Fruit fly (Drosophila melanogaster) whole organism, embryonic: Measurements from ENCODE around the gene CG14269.

Source experiments
- Awh ChIP-seq: fragments of 200-800 bp; sonication (Bioruptor generic); IDR thresholded peaks from 2 replicates; pipeline ENCODE4, ENCODE4 v1.3.6; 2022; ENCODE audit warnings: missing biosample characterization, missing genetic modification characterization
- C15 ChIP-seq: fragments of 200-800 bp; sonication (Bioruptor generic); IDR thresholded peaks from 3 replicates; pipeline ENCODE4 v1.3.6; 2022; ENCODE audit warnings: missing biosample characterization, missing genetic modification characterization
- CG10209 ChIP-seq: fragments of 200-800 bp; sonication (Bioruptor generic); optimal IDR thresholded peaks from 3 replicates; lab custom pipeline; 2017; ENCODE audit warnings: missing biosample characterization, mild to moderate bottlenecking, missing genetic modification characterization, missing genetic modification reagents
- CG10959 ChIP-seq: fragments of 200-800 bp; sonication (Bioruptor generic); IDR thresholded peaks from 2 replicates; pipeline ENCODE4 v1.3.6; 2022; ENCODE audit warnings: missing biosample characterization, missing genetic modification characterization
- CG11093 ChIP-seq: fragments of 200-800 bp; sonication (Bioruptor generic); IDR thresholded peaks from 3 replicates; pipeline ENCODE4 v1.3.6; 2022; ENCODE audit warnings: missing biosample characterization, missing genetic modification characterization
- CG11398 ChIP-seq: fragments of 200-800 bp; sonication (Bioruptor generic); optimal IDR thresholded peaks from 2 replicates; lab custom pipeline; 2016; ENCODE audit warnings: missing biosample characterization, missing genetic modification characterization
- CG11456 ChIP-seq: fragments of 200-800 bp; sonication (Bioruptor generic); IDR thresholded peaks from 3 replicates; pipeline ENCODE4 v1.3.6; 2022; ENCODE audit warnings: missing biosample characterization, missing genetic modification characterization
- CG11695 ChIP-seq: fragments of 200-800 bp; sonication (Bioruptor generic); IDR thresholded peaks from 3 replicates; pipeline ENCODE4 v1.3.6; 2022; ENCODE audit warnings: missing biosample characterization, missing genetic modification characterization
- CG12299 ChIP-seq: fragments of 200-800 bp; sonication (Bioruptor generic); optimal IDR thresholded peaks from 2 replicates; lab custom pipeline; 2018; ENCODE audit warnings: missing biosample characterization, mild to moderate bottlenecking, missing genetic modification characterization
- CG14441 ChIP-seq: fragments of 200-800 bp; sonication (Bioruptor generic); IDR thresholded peaks from 2 replicates; pipeline ENCODE4 v1.3.6; 2022; ENCODE audit warnings: missing biosample characterization, missing genetic modification characterization
- CG15011 ChIP-seq: fragments of 200-800 bp; sonication (Bioruptor generic); optimal IDR thresholded peaks from 3 replicates; lab custom pipeline; 2018; ENCODE audit warnings: missing biosample characterization, mild to moderate bottlenecking, missing genetic modification characterization
- CG1602 ChIP-seq: fragments of 200-800 bp; sonication (Bioruptor generic); optimal IDR thresholded peaks from 3 replicates; lab custom pipeline; 2016; ENCODE audit warnings: missing biosample characterization, missing genetic modification characterization
- CG17568 ChIP-seq: fragments of 200-800 bp; sonication (Bioruptor generic); optimal IDR thresholded peaks from 2 replicates; lab custom pipeline; 2018; ENCODE audit warnings: missing biosample characterization, mild to moderate bottlenecking, missing genetic modification characterization, moderate library complexity
- CG17612 ChIP-seq: fragments of 200-800 bp; sonication (Bioruptor generic); IDR thresholded peaks from 2 replicates; pipeline ENCODE4 v1.3.6; 2022; ENCODE audit warnings: missing biosample characterization, missing genetic modification characterization
- CG18262 ChIP-seq: fragments of 200-800 bp; optimal IDR thresholded peaks from 3 replicates; lab custom pipeline; 2019; ENCODE audit warnings: missing biosample characterization, mild to moderate bottlenecking, missing genetic modification characterization, moderate library complexity
- CG18599 ChIP-seq: fragments of 200-800 bp; sonication (Bioruptor generic); optimal IDR thresholded peaks from 3 replicates; lab custom pipeline; 2017; ENCODE audit warnings: missing biosample characterization, missing genetic modification characterization, mild to moderate bottlenecking, moderate library complexity, missing genetic modification reagents
- CG2120 ChIP-seq: fragments of 200-800 bp; sonication (Bioruptor generic); optimal IDR thresholded peaks from 3 replicates; lab custom pipeline; 2016; ENCODE audit warnings: missing biosample characterization, missing genetic modification characterization
- CG4360 ChIP-seq: fragments of 200-800 bp; sonication (Bioruptor generic); IDR thresholded peaks from 2 replicates; pipeline ENCODE4 v1.3.6; 2022; ENCODE audit warnings: missing biosample characterization, missing genetic modification characterization
- CG5180 ChIP-seq: fragments of 200-800 bp; sonication (Bioruptor generic); optimal IDR thresholded peaks from 3 replicates; lab custom pipeline; 2017; ENCODE audit warnings: missing biosample characterization, missing genetic modification characterization, mild to moderate bottlenecking, moderate library complexity, missing genetic modification reagents
- CG6175 ChIP-seq: fragments of 200-800 bp; sonication (Bioruptor generic); IDR thresholded peaks from 3 replicates; pipeline ENCODE4 v1.3.6; 2022; ENCODE audit warnings: missing biosample characterization, missing genetic modification characterization
- CG7928 ChIP-seq: fragments of 200-800 bp; sonication (Bioruptor generic); optimal IDR thresholded peaks from 2 replicates; lab custom pipeline; 2017; ENCODE audit warnings: missing biosample characterization, mild to moderate bottlenecking, missing genetic modification characterization
- D ChIP-seq, 2 experiments: fragments of 200-800 bp in 1 of 2; fragments of >200 bp in 1 of 2; sonication (Bioruptor generic) in 1 of 2; optimal IDR thresholded peaks; 2 replicates in 1 of 2; 3 replicates in 1 of 2; lab custom pipeline; 2017; ENCODE audit warnings: mild to moderate bottlenecking in 1 of 2, missing biosample characterization in 1 of 2, missing genetic modification characterization in 1 of 2, missing genetic modification reagents in 1 of 2
- E2f2 ChIP-seq: fragments of 200-800 bp; sonication (Bioruptor generic); IDR thresholded peaks from 2 replicates; pipeline ENCODE4 v1.3.6; 2022; ENCODE audit warnings: missing biosample characterization, missing genetic modification characterization
- Eip74EF ChIP-seq, 2 experiments: fragments of 200-800 bp in 1 of 2; fragments of >200 bp in 1 of 2; sonication (Bioruptor generic) in 1 of 2; optimal IDR thresholded peaks; 2 replicates each; lab custom pipeline; 2017 to 2019; ENCODE audit warnings: missing biosample characterization in 2 of 2, missing genetic modification characterization in 2 of 2, mild to moderate bottlenecking in 1 of 2, moderate library complexity in 1 of 2
- Hr78 ChIP-seq, 2 experiments: fragments of 200-800 bp in 1 of 2; fragments of >200 bp in 1 of 2; sonication (Bioruptor generic) in 1 of 2; optimal IDR thresholded peaks; 2 replicates each; lab custom pipeline; 2017 to 2019; ENCODE audit warnings: missing biosample characterization in 2 of 2, missing genetic modification characterization in 2 of 2, mild to moderate bottlenecking in 1 of 2, moderate library complexity in 1 of 2
- NC2β ChIP-seq: fragments of 200-800 bp; sonication (Bioruptor generic); optimal IDR thresholded peaks from 2 replicates; lab custom pipeline; 2016; ENCODE audit warnings: missing biosample characterization, missing genetic modification characterization
- NfI ChIP-seq: fragments of 200-800 bp; sonication (Bioruptor generic); optimal IDR thresholded peaks from 3 replicates; lab custom pipeline; 2018; ENCODE audit warnings: missing biosample characterization, mild to moderate bottlenecking, missing genetic modification characterization, moderate library complexity
- Rx ChIP-seq: fragments of 200-800 bp; sonication (Bioruptor generic); IDR thresholded peaks from 2 replicates; pipeline ENCODE4 v1.3.6; 2022; ENCODE audit warnings: missing biosample characterization, missing genetic modification characterization
- Ssrp ChIP-seq: fragments of 200-800 bp; sonication (Bioruptor generic); optimal IDR thresholded peaks from 2 replicates; lab custom pipeline; 2018; ENCODE audit warnings: missing biosample characterization, mild to moderate bottlenecking, missing genetic modification characterization, moderate library complexity
- Usf ChIP-seq: fragments of 200-800 bp; sonication (Bioruptor generic); optimal IDR thresholded peaks from 2 replicates; lab custom pipeline; 2017; ENCODE audit warnings: missing genotype, missing biosample characterization, missing genetic modification characterization
- abd-A ChIP-seq: fragments of 200-800 bp; sonication (Bioruptor generic); optimal IDR thresholded peaks from 3 replicates; lab custom pipeline; 2019; ENCODE audit warnings: missing biosample characterization, mild to moderate bottlenecking, missing genetic modification characterization, moderate library complexity
- crc ChIP-seq: fragments of 200-800 bp; sonication (Bioruptor generic); optimal IDR thresholded peaks from 2 replicates; lab custom pipeline; 2016; ENCODE audit warnings: missing biosample characterization, missing genetic modification characterization
- danr ChIP-seq: fragments of 200-800 bp; sonication (Bioruptor generic); IDR thresholded peaks from 2 replicates; pipeline ENCODE4 v1.3.6; 2022; ENCODE audit warnings: missing biosample characterization, missing genetic modification characterization
- dimm ChIP-seq: fragments of 200-800 bp; sonication (Bioruptor generic); IDR thresholded peaks from 2 replicates; pipeline ENCODE4 v1.3.6; 2022; ENCODE audit warnings: missing biosample characterization, missing genetic modification characterization
- fru ChIP-seq: fragments of >200 bp; optimal IDR thresholded peaks from 2 replicates; lab custom pipeline; 2017
- gsb-n ChIP-seq: fragments of 200-800 bp; sonication (Bioruptor generic); optimal IDR thresholded peaks from 3 replicates; lab custom pipeline; 2018; ENCODE audit warnings: missing biosample characterization, mild to moderate bottlenecking, missing genetic modification characterization
- hkb ChIP-seq, 2 experiments: fragments of 200-800 bp in 1 of 2; fragments of >200 bp in 1 of 2; sonication (Bioruptor generic) in 1 of 2; IDR thresholded peaks in 1 of 2; optimal IDR thresholded peaks in 1 of 2; 2 replicates each; pipeline versions ENCODE4 v1.3.6 to Lab custom; 2017 to 2022; ENCODE audit warnings: missing biosample characterization in 1 of 2, missing genetic modification characterization in 1 of 2
- lmd ChIP-seq: fragments of 200-800 bp; sonication (Bioruptor generic); IDR thresholded peaks from 2 replicates; pipeline ENCODE4 v1.3.6; 2022; ENCODE audit warnings: missing biosample characterization, missing genetic modification characterization
- lola ChIP-seq, 3 experiments: fragments of >200 bp in 2 of 3; fragments of 200-800 bp in 1 of 3; sonication (Bioruptor generic) in 1 of 3; optimal IDR thresholded peaks; 2 replicates each; lab custom pipeline; 2017 to 2019; ENCODE audit warnings: missing biosample characterization in 3 of 3, missing genetic modification characterization in 3 of 3, mild to moderate bottlenecking in 1 of 3, moderate library complexity in 1 of 3
- maf-S ChIP-seq: fragments of 200-800 bp; sonication (Bioruptor generic); optimal IDR thresholded peaks from 2 replicates; lab custom pipeline; 2016; ENCODE audit warnings: missing biosample characterization, missing genetic modification characterization
- pan ChIP-seq, 4 experiments: fragments of >200 bp in 3 of 4; fragments of 200-800 bp in 1 of 4; sonication (Bioruptor generic) in 1 of 4; optimal IDR thresholded peaks in 3 of 4; IDR thresholded peaks in 1 of 4; 2 replicates each; pipeline versions ENCODE4 v1.3.6 to Lab custom; 2017 to 2022; ENCODE audit warnings: missing biosample characterization in 2 of 4, missing genetic modification characterization in 2 of 4, mixed read lengths in 1 of 4
- pho ChIP-seq: fragments of 200-800 bp; sonication (Bioruptor generic); optimal IDR thresholded peaks from 2 replicates; lab custom pipeline; 2016; ENCODE audit warnings: missing biosample characterization, missing genetic modification characterization
- tx ChIP-seq: fragments of 200-800 bp; sonication (Bioruptor generic); optimal IDR thresholded peaks from 2 replicates; lab custom pipeline; 2016; ENCODE audit warnings: missing biosample characterization, missing genetic modification characterization
- wdn ChIP-seq: fragments of 200-800 bp; sonication (Bioruptor generic); IDR thresholded peaks from 2 replicates; pipeline ENCODE4 v1.3.6; 2022; ENCODE audit warnings: missing biosample characterization, missing genetic modification characterization
- yki ChIP-seq: fragments of >200 bp; optimal IDR thresholded peaks from 3 replicates; lab custom pipeline; 2018

Gene CG14269

DNA sequence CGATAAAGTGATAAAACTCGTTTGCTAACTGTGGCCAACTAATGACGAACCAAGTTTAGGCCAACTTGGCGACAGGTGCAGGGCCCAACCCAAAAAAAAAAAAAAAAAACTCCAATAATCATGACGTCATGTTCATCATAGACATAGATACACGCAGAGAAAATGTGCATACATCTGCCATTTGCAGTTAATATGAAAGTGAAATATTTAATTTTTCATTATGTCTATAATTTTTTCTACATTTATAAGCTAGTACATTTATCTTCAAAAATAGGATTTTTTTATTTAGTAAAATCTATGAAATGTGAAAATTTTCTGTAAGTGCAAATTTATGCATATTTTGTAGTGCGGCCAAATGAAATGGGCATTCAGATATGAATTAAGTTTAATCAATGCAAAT is 4.0 kb downstream of the CG14269 start (continued):
- TF ChIP-seq Rx (0 out of 2 replicates have a peak, but pooled peaks have one; percentile 27), CG12299 (peak; percentile 12), lmd (GFP tag; lab: Robert Waterston, UW) (peak; percentile 85), CG18599 (GFP tag; lab: Kevin White, UChicago) (peak; percentile 6), CG11398 (GFP tag; lab: Kevin White, UChicago) (no peak), gsb-n (tag; lab: Kevin White, UChicago) (peak; percentile 38), crc (GFP tag; lab: Kevin White, UChicago) (no peak), pho (GFP tag; lab: Kevin White, UChicago) (peak; percentile 39), E2f2 (GFP tag; lab: Robert Waterston, UW) (peak; percentile 55; the same call in 1 of the 2 replicates), CG1602 (GFP tag; lab: Kevin White, UChicago) (peak; percentile 30), CG7928 (GFP tag; lab: Kevin White, UChicago) (no peak), wdn (peak; percentile 69; the same call in 1 of the 2 replicates), Usf (no peak), Hr78 (GFP tag; optimal IDR thresholded peaks at IDR 0.05; lab: Kevin White, UChicago) (peak in 1 of 2 experiments; percentile 45), CG15011 (GFP tag; lab: Kevin White, UChicago) (no peak), lola (GFP tag; optimal IDR thresholded peaks at IDR 0.05; lab: Kevin White, UChicago) (peak in 1 of 3 experiments; percentile 48), CG17568 (GFP tag; lab: Kevin White, UChicago) (peak; percentile 22), NfI (GFP tag; lab: Kevin White, UChicago) (peak; percentile 54), CG2120 (peak; percentile 67), CG10209 (GFP tag; lab: Kevin White, UChicago) (peak; percentile 35), CG17612 (GFP tag; lab: Robert Waterston, UW) (peak; percentile 62), CG11695 (GFP tag; lab: Robert Waterston, UW) (peak; percentile 85), hkb (optimal IDR thresholded peaks at IDR 0.05; lab: Kevin White, UChicago) (no peak), hkb (GFP tag; IDR thresholded peaks at IDR 0.05; lab: Robert Waterston, UW) (peak; percentile 62), CG6175 (no peak), danr (GFP tag; lab: Robert Waterston, UW) (peak; percentile 79), Awh (GFP tag; lab: Robert Waterston, UW) (peak; percentile 85), yki (lab: Kevin White, UChicago) (no peak), fru (lab: Kevin White, UChicago) (no peak), D (optimal IDR thresholded peaks at IDR 0.05; lab: Kevin White, UChicago) (no peak), D (GFP tag; optimal IDR thresholded peaks at IDR 0.05; lab: Kevin White, UChicago) (peak; percentile 12), CG11456 (GFP tag; lab: Robert Waterston, UW) (peak; percentile 66; the same call in 2 of the 3 replicates), CG10959 (GFP tag; lab: Robert Waterston, UW) (no peak), pan (optimal IDR thresholded peaks at IDR 0.05; lab: Kevin White, UChicago) (no peak), pan (GFP tag; optimal IDR thresholded peaks at IDR 0.05 in 1 of 2, IDR thresholded peaks at IDR 0.05 in 1 of 2) (peak in 1 of 2 experiments; percentile 88), CG14441 (GFP tag; lab: Robert Waterston, UW) (peak; percentile 87), dimm (GFP tag; lab: Robert Waterston, UW) (peak; percentile 46), CG5180 (GFP tag; lab: Kevin White, UChicago) (peak; percentile 7), CG18262 (tag; lab: Kevin White, UChicago) (peak; percentile 76), NC2β (GFP tag; lab: Kevin White, UChicago) (no peak), CG11093 (GFP tag; lab: Robert Waterston, UW) (peak; percentile 69; the same call in 2 of the 3 replicates), C15 (0 out of 3 replicates have a peak, but pooled peaks have one; percentile 45), Eip74EF (GFP tag; optimal IDR thresholded peaks at IDR 0.05; lab: Kevin White, UChicago) (peak in 1 of 2 experiments; percentile 60), Ssrp (tag; lab: Kevin White, UChicago) (peak; percentile 60), abd-A (peak; percentile 26), maf-S (GFP tag; lab: Kevin White, UChicago) (peak; percentile 2), tx (GFP tag; lab: Kevin White, UChicago) (peak; percentile 22), CG4360 (GFP tag; lab: Robert Waterston, UW) (0 out of 2 replicates have a peak, but pooled peaks have one; percentile 27)
